Worm (Caenorhabditis elegans): ENCODE measurements around the gene irld-63.

DNA sequence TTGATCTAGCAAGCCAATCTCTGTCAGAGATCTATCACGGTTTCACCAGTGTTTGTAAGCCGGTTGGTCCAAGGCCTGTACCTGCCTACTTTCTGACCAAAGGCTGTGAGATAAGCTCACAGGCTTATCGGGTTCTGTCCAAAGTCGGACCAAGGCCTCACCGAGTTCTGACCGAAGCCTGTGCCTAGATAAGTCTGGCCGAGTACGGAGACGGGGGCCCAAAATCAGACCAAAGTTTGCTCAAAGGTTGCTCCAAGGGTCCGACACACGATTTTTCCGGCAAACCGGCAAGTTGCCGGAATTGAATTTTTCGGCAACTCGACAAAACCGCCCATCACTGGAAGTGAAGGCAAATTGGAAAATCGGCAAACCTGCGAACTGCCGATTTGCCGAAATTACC lies 1.0 kb downstream of the irld-63 start:
- no peak for TF ChIP-seq fax-1 (tag; optimal IDR thresholded peaks at IDR 0.05)
- no peak for TF ChIP-seq eyg-1 (tag; optimal IDR thresholded peaks at IDR 0.05)
- TF ChIP-seq F13H6.1 (tag; optimal IDR thresholded peaks at IDR 0.05) = no peak
- TF ChIP-seq elt-2 (tag; optimal IDR thresholded peaks at IDR 0.05) = no peak
- no peak for TF ChIP-seq pha-4 (tag; optimal IDR thresholded peaks at IDR 0.05)
- TF ChIP-seq nfya-1 (tag; optimal IDR thresholded peaks at IDR 0.05) = no peak
- TF ChIP-seq pag-3 (tag; optimal IDR thresholded peaks at IDR 0.05; ENCODE audit: borderline replicate concordance) = no peak
- no peak for TF ChIP-seq C38D4.7 (GFP tag; optimal IDR thresholded peaks at IDR 0.05)
- no peak for TF ChIP-seq ama-1 (optimal IDR thresholded peaks at IDR 0.05)
- TF ChIP-seq C08G9.2 (tag; optimal IDR thresholded peaks at IDR 0.05) = no peak
